Fruit fly (Drosophila melanogaster) whole organism, pupa: ENCODE data around the gene CG10970.
A peak's percentile ranks its signal among the peaks of the same experiment; 100 is the strongest.

Source experiments
- CG10348 ChIP-seq: fragments of 200-800 bp; sonication (Bioruptor generic); IDR thresholded peaks from 2 replicates; pipeline ENCODE4 v1.3.6; 2022; ENCODE audit warnings: missing biosample characterization, missing genetic modification characterization
- CG12605 ChIP-seq: fragments of 200-800 bp; sonication (Bioruptor generic); IDR thresholded peaks from 2 replicates; pipeline ENCODE4 v1.3.6; 2022; ENCODE audit warnings: missing biosample characterization, missing genetic modification characterization
- CG13204 ChIP-seq: fragments of 200-800 bp; sonication (Bioruptor generic); optimal IDR thresholded peaks from 2 replicates; lab custom pipeline; 2018; ENCODE audit warnings: missing biosample characterization, mild to moderate bottlenecking, missing genetic modification characterization, moderate library complexity
- CG14655 ChIP-seq: fragments of 200-800 bp; sonication (Bioruptor generic); optimal IDR thresholded peaks from 3 replicates; lab custom pipeline; 2017; ENCODE audit warnings: mild to moderate bottlenecking, missing biosample characterization, missing genetic modification reagents, missing genetic modification characterization
- CG15710 ChIP-seq: fragments of 200-800 bp; sonication (Bioruptor generic); optimal IDR thresholded peaks from 2 replicates; lab custom pipeline; 2018; ENCODE audit warnings: missing biosample characterization, mild to moderate bottlenecking, missing genetic modification characterization, moderate library complexity
- CG17806 ChIP-seq: fragments of 200-800 bp; sonication (Bioruptor generic); optimal IDR thresholded peaks from 2 replicates; lab custom pipeline; 2018; ENCODE audit warnings: missing biosample characterization, mild to moderate bottlenecking, missing genetic modification characterization, moderate library complexity
- CG32121 ChIP-seq: fragments of 200-800 bp; sonication (Bioruptor generic); IDR thresholded peaks from 2 replicates; pipeline ENCODE4 v1.3.6; 2022; ENCODE audit warnings: missing biosample characterization, missing genetic modification characterization
- CG34367 ChIP-seq: fragments of 200-800 bp; sonication (Bioruptor generic); optimal IDR thresholded peaks from 2 replicates; lab custom pipeline; 2018; ENCODE audit warnings: missing biosample characterization, mild to moderate bottlenecking, missing genetic modification characterization
- CG4496 ChIP-seq: fragments of 200-800 bp; sonication (Bioruptor generic); IDR thresholded peaks from 3 replicates; pipeline ENCODE4 v1.3.6; 2022; ENCODE audit warnings: missing biosample characterization, missing genetic modification characterization
- CG8159 ChIP-seq: fragments of 200-800 bp; sonication (Bioruptor generic); optimal IDR thresholded peaks from 3 replicates; lab custom pipeline; 2018; ENCODE audit warnings: missing biosample characterization, mild to moderate bottlenecking, missing genetic modification characterization, moderate library complexity
- CG8301 ChIP-seq: fragments of 200-800 bp; sonication (Bioruptor generic); optimal IDR thresholded peaks from 2 replicates; lab custom pipeline; 2018; ENCODE audit warnings: missing biosample characterization, mild to moderate bottlenecking, missing genetic modification characterization
- CG9948 ChIP-seq: fragments of 200-800 bp; sonication (Bioruptor generic); optimal IDR thresholded peaks from 2 replicates; lab custom pipeline; 2018; ENCODE audit warnings: missing biosample characterization, mild to moderate bottlenecking, missing genetic modification characterization, moderate library complexity
- D1 ChIP-seq: fragments of 200-800 bp; sonication (Bioruptor generic); optimal IDR thresholded peaks from 2 replicates; lab custom pipeline; 2018; ENCODE audit warnings: missing biosample characterization, mild to moderate bottlenecking, missing genetic modification characterization, moderate library complexity
- EcR ChIP-seq: fragments of 200-800 bp; sonication (Bioruptor generic); optimal IDR thresholded peaks from 3 replicates; lab custom pipeline; 2019; ENCODE audit warnings: missing biosample characterization, missing genetic modification characterization, mild to moderate bottlenecking, moderate library complexity, missing genetic modification reagents
- Ets98B ChIP-seq: fragments of 200-800 bp; sonication (Bioruptor generic); IDR thresholded peaks from 2 replicates; pipeline ENCODE4 v1.3.6; 2022; ENCODE audit warnings: missing biosample characterization, missing genetic modification characterization
- Pif1A ChIP-seq: fragments of 200-800 bp; sonication (Bioruptor generic); optimal IDR thresholded peaks from 3 replicates; lab custom pipeline; 2016; ENCODE audit warnings: missing biosample characterization, missing genetic modification characterization
- Pif1B ChIP-seq: fragments of 200-800 bp; sonication (Bioruptor generic); optimal IDR thresholded peaks from 3 replicates; lab custom pipeline; 2016; ENCODE audit warnings: missing biosample characterization, missing genetic modification characterization
- Snoo ChIP-seq: fragments of 200-800 bp; sonication (Bioruptor generic); optimal IDR thresholded peaks from 3 replicates; lab custom pipeline; 2017; ENCODE audit warnings: missing biosample characterization, mild to moderate bottlenecking, missing genetic modification characterization, inconsistent platforms
- fd96Ca ChIP-seq: fragments of 200-800 bp; sonication (Bioruptor generic); IDR thresholded peaks from 3 replicates; pipeline ENCODE4 v1.3.6; 2022; ENCODE audit warnings: missing biosample characterization, missing genetic modification characterization
- gl ChIP-seq: fragments of 200-800 bp; sonication (Bioruptor generic); optimal IDR thresholded peaks from 2 replicates; lab custom pipeline; 2018; ENCODE audit warnings: missing biosample characterization, mild to moderate bottlenecking, missing genetic modification characterization
- rn ChIP-seq: fragments of 200-800 bp; sonication (Bioruptor generic); IDR thresholded peaks from 2 replicates; pipeline ENCODE4 v1.3.6; 2022; ENCODE audit warnings: missing biosample characterization, missing genetic modification characterization

CG10970 gene

dm6 chrX:9046383-9046941 is 24.7 kb downstream of the CG10970 start:
- TF ChIP-seq CG17806 (tag; lab: Kevin White, UChicago) = peak; percentile 50
- TF ChIP-seq CG32121 (GFP tag; lab: Robert Waterston, UW) = no peak
- TF ChIP-seq EcR (GFP tag; lab: Kevin White, UChicago) = no peak
- peak; percentile 32 for TF ChIP-seq CG15710 (tag; lab: Kevin White, UChicago)
- TF ChIP-seq Pif1A (GFP tag; lab: Kevin White, UChicago) = peak; percentile 39
- TF ChIP-seq CG34367 (tag; lab: Kevin White, UChicago) = peak; percentile 31
- TF ChIP-seq CG9948 (tag; lab: Kevin White, UChicago) = peak; percentile 59
- peak; percentile 55 for TF ChIP-seq CG8159 (tag; lab: Kevin White, UChicago)
- no peak for TF ChIP-seq gl (tag; lab: Kevin White, UChicago)
- no peak for TF ChIP-seq fd96Ca (GFP tag; lab: Robert Waterston, UW)
- peak; percentile 19 for TF ChIP-seq CG14655 (GFP tag; lab: Kevin White, UChicago)
- no peak for TF ChIP-seq Ets98B (GFP tag; lab: Robert Waterston, UW)
- 0 out of 3 replicates have a peak, but pooled peaks have one; percentile 14 for TF ChIP-seq CG4496
- TF ChIP-seq, all 21 proteins: peak for 8

- TF ChIP-seq CG8159 (tag; lab: Kevin White, UChicago) = no peak
- no peak for TF ChIP-seq CG34367 (tag; lab: Kevin White, UChicago)
- TF ChIP-seq Pif1B (GFP tag; lab: Kevin White, UChicago) = no peak
- no peak for TF ChIP-seq CG9948 (tag; lab: Kevin White, UChicago)
- TF ChIP-seq CG10348 (GFP tag; lab: Robert Waterston, UW) = no peak
- TF ChIP-seq CG8301 (tag; lab: Kevin White, UChicago) = no peak
- TF ChIP-seq CG15710 (tag; lab: Kevin White, UChicago) = no peak
- TF ChIP-seq rn (GFP tag; lab: Robert Waterston, UW) = no peak
- TF ChIP-seq CG17806 (tag; lab: Kevin White, UChicago) = no peak
- no peak for TF ChIP-seq Snoo (tag; lab: Kevin White, UChicago)
These were observed 26.4 kb downstream of the CG10970 start for dm6 chrX:9044857-9045256.

dm6 chrX:9043711-9044505 is 27.3 kb downstream of the CG10970 start:
- no peak for TF ChIP-seq CG34367 (tag; lab: Kevin White, UChicago)
- peak; percentile 36; the same call in 1 of the 3 replicates for TF ChIP-seq fd96Ca (GFP tag; lab: Robert Waterston, UW)
- TF ChIP-seq CG15710 (tag; lab: Kevin White, UChicago) = no peak
- TF ChIP-seq CG8159 (tag; lab: Kevin White, UChicago) = no peak
- TF ChIP-seq CG12605 (GFP tag; lab: Robert Waterston, UW) = no peak
- TF ChIP-seq CG13204 (GFP tag; lab: Kevin White, UChicago) = no peak
- TF ChIP-seq CG14655 (GFP tag; lab: Kevin White, UChicago) = no peak
- TF ChIP-seq Pif1A (GFP tag; lab: Kevin White, UChicago) = no peak
- no peak for TF ChIP-seq CG10348 (GFP tag; lab: Robert Waterston, UW)
- TF ChIP-seq rn (GFP tag; lab: Robert Waterston, UW) = no peak
- no peak for TF ChIP-seq CG9948 (tag; lab: Kevin White, UChicago)
- no peak for TF ChIP-seq Snoo (tag; lab: Kevin White, UChicago)
- TF ChIP-seq CG32121 (GFP tag; lab: Robert Waterston, UW) = peak; percentile 84
- no peak for TF ChIP-seq CG8301 (tag; lab: Kevin White, UChicago)
- no peak for TF ChIP-seq EcR (GFP tag; lab: Kevin White, UChicago)
- peak; percentile 62 for TF ChIP-seq CG4496
- TF ChIP-seq Pif1B (GFP tag; lab: Kevin White, UChicago) = no peak
- no peak for TF ChIP-seq CG17806 (tag; lab: Kevin White, UChicago)
- TF ChIP-seq D1 (tag; lab: Kevin White, UChicago) = no peak
- no peak for TF ChIP-seq gl (tag; lab: Kevin White, UChicago)
- TF ChIP-seq Ets98B (GFP tag; lab: Robert Waterston, UW) = peak; percentile 57; the same call in 1 of the 2 replicates

dm6 chrX:9042457-9043045 is 28.7 kb downstream of the CG10970 start:
- no peak for TF ChIP-seq CG9948 (tag; lab: Kevin White, UChicago)
- TF ChIP-seq gl (tag; lab: Kevin White, UChicago) = no peak
- TF ChIP-seq D1 (tag; lab: Kevin White, UChicago) = no peak
- peak; percentile 38 for TF ChIP-seq CG8301 (tag; lab: Kevin White, UChicago)
- peak; percentile 33 for TF ChIP-seq Pif1A (GFP tag; lab: Kevin White, UChicago)
- TF ChIP-seq CG17806 (tag; lab: Kevin White, UChicago) = peak; percentile 8
- TF ChIP-seq CG10348 (GFP tag; lab: Robert Waterston, UW) = no peak
- TF ChIP-seq CG34367 (tag; lab: Kevin White, UChicago) = peak; percentile 11
- peak; percentile 37 for TF ChIP-seq EcR (GFP tag; lab: Kevin White, UChicago)
- TF ChIP-seq Snoo (tag; lab: Kevin White, UChicago) = no peak
- TF ChIP-seq Pif1B (GFP tag; lab: Kevin White, UChicago) = no peak
- peak; percentile 30; the same call in 1 of the 2 replicates for TF ChIP-seq Ets98B (GFP tag; lab: Robert Waterston, UW)
- TF ChIP-seq fd96Ca (GFP tag; lab: Robert Waterston, UW) = peak; percentile 15; the same call in 1 of the 3 replicates
- TF ChIP-seq rn (GFP tag; lab: Robert Waterston, UW) = no peak
- TF ChIP-seq CG15710 (tag; lab: Kevin White, UChicago) = peak; percentile 0
- TF ChIP-seq CG14655 (GFP tag; lab: Kevin White, UChicago) = peak; percentile 32
- TF ChIP-seq CG12605 (GFP tag; lab: Robert Waterston, UW) = peak; percentile 23; the same call in 1 of the 2 replicates
- peak; percentile 96 for TF ChIP-seq CG13204 (GFP tag; lab: Kevin White, UChicago)
- TF ChIP-seq CG32121 (GFP tag; lab: Robert Waterston, UW) = no peak; the same call in none of the 2 replicates
- TF ChIP-seq CG4496 = peak; percentile 53; the same call in 1 of the 3 replicates
- TF ChIP-seq CG8159 (tag; lab: Kevin White, UChicago) = no peak
